Fruit fly (Drosophila melanogaster): ENCODE data around the gene CrebA.
A peak's percentile ranks its signal among the peaks of the same experiment; 100 is the strongest.

CrebA gene

DNA sequence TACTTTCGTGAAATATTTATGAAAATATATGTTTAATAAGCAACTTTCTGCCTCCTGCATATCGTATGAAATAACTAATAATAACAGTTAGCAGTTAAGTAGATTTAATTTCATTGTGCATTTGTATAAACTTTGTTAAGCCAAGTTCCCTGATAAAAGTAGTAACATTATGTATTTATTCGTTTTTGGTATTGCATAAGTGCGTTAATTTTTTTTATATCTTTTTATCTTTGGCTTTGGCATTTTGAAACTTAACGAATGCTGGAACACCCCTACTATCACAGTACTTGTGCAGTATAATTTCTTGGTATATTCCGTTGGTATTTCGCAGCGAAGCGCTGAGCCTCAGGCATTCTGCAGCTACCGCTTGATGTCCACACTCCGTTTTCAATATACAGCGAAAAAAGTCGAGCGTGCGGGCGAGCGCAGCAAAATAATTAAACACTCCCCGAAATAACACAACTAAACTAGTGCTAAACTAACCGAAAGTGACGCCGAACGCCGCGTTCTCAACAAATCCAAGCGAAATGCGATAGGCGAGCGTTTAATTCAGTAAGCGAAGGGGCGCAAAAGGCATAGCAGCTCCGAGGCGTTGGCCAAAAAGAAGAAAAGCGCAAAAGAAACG is 53.4 kb downstream of the CrebA start, which contains the start of gene RhoGAP71E (continued):
- TF ChIP-seq unc-4 (GFP tag; IDR thresholded peaks at IDR 0.05; ENCODE audit: partially characterized antibody) (peak; percentile 46; the same call in 1 of the 2 replicates), Ravus (GFP tag; IDR thresholded peaks at IDR 0.05) (no peak), stwl (tag; optimal IDR thresholded peaks at IDR 0.05) (no peak), nmo (GFP tag; optimal IDR thresholded peaks at IDR 0.05) (no peak), CG10565 (GFP tag; optimal IDR thresholded peaks at IDR 0.05) (no peak), knrl (GFP tag; IDR thresholded peaks at IDR 0.05; ENCODE audit: partially characterized antibody) (no peak), Doc2 (GFP tag; IDR thresholded peaks at IDR 0.05) (no peak), Dref (GFP tag; IDR thresholded peaks at IDR 0.05) (no peak), chn (GFP tag; optimal IDR thresholded peaks at IDR 0.05) (no peak), CG17385 (GFP tag; optimal IDR thresholded peaks at IDR 0.05) (peak; percentile 40), D19B (GFP tag; optimal IDR thresholded peaks at IDR 0.05) (no peak), CG8290 (GFP tag; optimal IDR thresholded peaks at IDR 0.05) (no peak), CG8290 (tag; optimal IDR thresholded peaks at IDR 0.05) (peak in 1 of 2 experiments; percentile 85), tup (GFP tag; optimal IDR thresholded peaks at IDR 0.05) (no peak), Med (GFP tag) (peak; percentile 91), CG15696 (tag; optimal IDR thresholded peaks at IDR 0.05) (no peak), emc (GFP tag; optimal IDR thresholded peaks at IDR 0.05) (no peak), cas (GFP tag; IDR thresholded peaks at IDR 0.05) (peak; percentile 51; the same call in 1 of the 2 replicates), CG12071 (GFP tag; optimal IDR thresholded peaks at IDR 0.05) (peak; percentile 21), CHES-1-like (GFP tag; optimal IDR thresholded peaks at IDR 0.05) (peak; percentile 23), pho (GFP tag; optimal IDR thresholded peaks at IDR 0.05) (no peak), pan (optimal IDR thresholded peaks at IDR 0.05) (no peak), pan (GFP tag; optimal IDR thresholded peaks at IDR 0.05 in 1 of 2, IDR thresholded peaks at IDR 0.05 in 1 of 2) (peak in 1 of 2 experiments; percentile 53), PHDP (tag; optimal IDR thresholded peaks at IDR 0.05) (peak; percentile 23), CG8359 (GFP tag; optimal IDR thresholded peaks at IDR 0.05; ENCODE audit: borderline replicate concordance) (peak; percentile 26), Antp (GFP tag; optimal IDR thresholded peaks at IDR 0.05) (no peak), CG32767 (GFP tag; IDR thresholded peaks at IDR 0.05) (peak; percentile 19; the same call in 1 of the 2 replicates), Tbp (GFP tag; optimal IDR thresholded peaks at IDR 0.05) (no peak), CG31365 (tag; optimal IDR thresholded peaks at IDR 0.05) (peak; percentile 52), CG4360 (GFP tag; IDR thresholded peaks at IDR 0.05) (peak; percentile 44; the same call in 1 of the 2 replicates), E2f1 (GFP tag; IDR thresholded peaks at IDR 0.05) (no peak), HLHmδ (GFP tag; optimal IDR thresholded peaks at IDR 0.05) (peak; percentile 26), CG9797 (GFP tag; optimal IDR thresholded peaks at IDR 0.05) (peak; percentile 87), YL-1 (GFP tag; optimal IDR thresholded peaks at IDR 0.05) (peak; percentile 50), CG13894 (tag; optimal IDR thresholded peaks at IDR 0.05) (peak; percentile 59), CG17361 (GFP tag; IDR thresholded peaks at IDR 0.05) (peak; percentile 69; the same call in 2 of the 3 replicates), Dp (GFP tag; optimal IDR thresholded peaks at IDR 0.05) (peak; percentile 11), CG16863 (GFP tag; optimal IDR thresholded peaks at IDR 0.05) (no peak), Dip3 (GFP tag; optimal IDR thresholded peaks at IDR 0.05) (no peak), CTCF (GFP tag; optimal IDR thresholded peaks at IDR 0.05) (no peak), Vsx1 (GFP tag; optimal IDR thresholded peaks at IDR 0.05) (no peak), inv (GFP tag; IDR thresholded peaks at IDR 0.05; ENCODE audit: partially characterized antibody) (no peak), Adf1 (GFP tag; IDR thresholded peaks at IDR 0.05) (no peak), CG31224 (GFP tag; IDR thresholded peaks at IDR 0.05) (peak; percentile 35; the same call in 1 of the 2 replicates), Stat92E (GFP tag; optimal IDR thresholded peaks at IDR 0.05) (peak in 1 of 3 experiments; percentile 80), nerfin-1 (tag; optimal IDR thresholded peaks at IDR 0.05) (peak; percentile 31), CG16779 (GFP tag; IDR thresholded peaks at IDR 0.05) (no peak), pzg (GFP tag; optimal IDR thresholded peaks at IDR 0.05) (peak; percentile 91), CG18476 (GFP tag; optimal IDR thresholded peaks at IDR 0.05) (peak; percentile 7), NfI (GFP tag; optimal IDR thresholded peaks at IDR 0.05) (peak; percentile 54)

Measured in whole organism, embryonic.